Worm (Caenorhabditis elegans) whole organism, L2 larva: ENCODE results near the gene pap-1.
A peak's percentile ranks its signal among the peaks of the same experiment; 100 is the strongest.

Source experiments
- F13H6.1 ChIP-seq: sonication (generic microtip); optimal IDR thresholded peaks from 2 replicates; lab custom pipeline; 2016; ENCODE audit warnings: missing genetic modification characterization, missing compliant biosample characterization
- R02D3.7 ChIP-seq: fragments of 150-350 bp; optimal IDR thresholded peaks from 2 replicates; lab custom pipeline; 2014; ENCODE audit warnings: missing biosample characterization, missing genetic modification characterization
- Y55F3AM.14 ChIP-seq: fragments of 200-800 bp; sonication (Bioruptor generic); optimal IDR thresholded peaks from 2 replicates; lab custom pipeline; 2018; ENCODE audit warnings: mild to moderate bottlenecking, missing genetic modification characterization, missing compliant biosample characterization
- ZK546.5 ChIP-seq: sonication (generic microtip); optimal IDR thresholded peaks from 2 replicates; lab custom pipeline; 2017; ENCODE audit warnings: missing biosample characterization, missing genetic modification characterization
- alr-1 ChIP-seq: fragments of 150-350 bp; optimal IDR thresholded peaks from 2 replicates; lab custom pipeline; 2014; ENCODE audit warnings: missing biosample characterization, missing genetic modification characterization
- aly-2 ChIP-seq: fragments of 150-350 bp; optimal IDR thresholded peaks from 2 replicates; lab custom pipeline; 2014; ENCODE audit warnings: missing biosample characterization, missing genetic modification characterization
- ama-1 ChIP-seq: fragments of 150-350 bp; optimal IDR thresholded peaks from 2 replicates; lab custom pipeline; 2018; ENCODE audit warnings: inconsistent platforms
- blmp-1 ChIP-seq: sonication (generic microtip); optimal IDR thresholded peaks from 2 replicates; lab custom pipeline; 2017; ENCODE audit warnings: missing genetic modification characterization, mild to moderate bottlenecking, missing compliant biosample characterization, antibody characterized with exemption, moderate library complexity; ENCODE audit not compliant: insufficient read depth
- ceh-16 ChIP-seq: fragments of 150-350 bp; optimal IDR thresholded peaks from 2 replicates; lab custom pipeline; 2014; ENCODE audit warnings: missing biosample characterization, missing genetic modification characterization
- ceh-82 ChIP-seq: fragments of 150-350 bp; optimal IDR thresholded peaks from 2 replicates; lab custom pipeline; 2014; ENCODE audit warnings: missing biosample characterization, missing genetic modification characterization
- dmd-4 ChIP-seq: sonication (generic microtip); optimal IDR thresholded peaks from 2 replicates; lab custom pipeline; 2017; ENCODE audit warnings: missing biosample characterization, missing genetic modification characterization
- egl-27 ChIP-seq: sonication (generic microtip); optimal IDR thresholded peaks from 3 replicates; lab custom pipeline; 2017; ENCODE audit warnings: missing biosample characterization, missing genetic modification reagents, missing genetic modification characterization
- elt-1 ChIP-seq: fragments of 150-350 bp; optimal IDR thresholded peaks from 2 replicates; lab custom pipeline; 2014; ENCODE audit warnings: missing biosample characterization, missing genetic modification characterization
- elt-3 ChIP-seq: sonication (generic microtip); optimal IDR thresholded peaks from 2 replicates; lab custom pipeline; 2017; ENCODE audit warnings: missing biosample characterization, missing genetic modification characterization
- fos-1 ChIP-seq: fragments of 150-350 bp; optimal IDR thresholded peaks from 2 replicates; lab custom pipeline; 2014; ENCODE audit warnings: missing biosample characterization, missing genetic modification characterization
- gmeb-1 ChIP-seq: fragments of 150-350 bp; optimal IDR thresholded peaks from 2 replicates; lab custom pipeline; 2014; ENCODE audit warnings: missing biosample characterization, missing genetic modification characterization
- lin-11 ChIP-seq: fragments of 150-350 bp; sonication (generic microtip); optimal IDR thresholded peaks from 2 replicates; lab custom pipeline; 2014; ENCODE audit warnings: missing biosample characterization, missing genetic modification characterization, inconsistent platforms, mixed read lengths
- lin-13 ChIP-seq: fragments of 150-350 bp; optimal IDR thresholded peaks from 2 replicates; lab custom pipeline; 2014; ENCODE audit warnings: missing biosample characterization, missing genetic modification reagents, missing genetic modification characterization
- lin-39 ChIP-seq: fragments of 150-350 bp; optimal IDR thresholded peaks from 2 replicates; lab custom pipeline; 2014; ENCODE audit warnings: missing biosample characterization, missing genetic modification reagents, missing genetic modification characterization
- lsy-2 ChIP-seq, 2 experiments: fragments of 150-350 bp in 1 of 2; sonication (generic microtip) in 1 of 2; optimal IDR thresholded peaks; 2 replicates each; lab custom pipeline; 2014 to 2017; ENCODE audit warnings: missing biosample characterization in 2 of 2, missing genetic modification characterization in 2 of 2
- mab-5 ChIP-seq: fragments of 150-350 bp; optimal IDR thresholded peaks from 2 replicates; lab custom pipeline; 2014; ENCODE audit warnings: missing biosample characterization, missing genetic modification characterization
- mbf-1 ChIP-seq: sonication (generic microtip); optimal IDR thresholded peaks from 2 replicates; lab custom pipeline; 2017; ENCODE audit warnings: missing biosample characterization, missing genetic modification characterization
- mdl-1 ChIP-seq, 2 experiments: fragments of 150-350 bp in 1 of 2; sonication (generic microtip) in 1 of 2; optimal IDR thresholded peaks; 2 replicates each; lab custom pipeline; 2017; ENCODE audit warnings: missing biosample characterization in 2 of 2, missing genetic modification characterization in 2 of 2
- nhr-10 ChIP-seq: sonication (generic microtip); optimal IDR thresholded peaks from 2 replicates; lab custom pipeline; 2017; ENCODE audit warnings: missing biosample characterization, missing genetic modification characterization
- nhr-11 ChIP-seq: fragments of 150-350 bp; optimal IDR thresholded peaks from 2 replicates; lab custom pipeline; 2014; ENCODE audit warnings: missing biosample characterization, missing genetic modification characterization
- nhr-129 ChIP-seq: fragments of 150-350 bp; optimal IDR thresholded peaks from 2 replicates; lab custom pipeline; 2014; ENCODE audit warnings: missing biosample characterization, missing genetic modification characterization
- nhr-23 ChIP-seq: fragments of 150-350 bp; optimal IDR thresholded peaks from 2 replicates; lab custom pipeline; 2014; ENCODE audit warnings: missing biosample characterization, missing genetic modification reagents, missing genetic modification characterization
- nhr-237 ChIP-seq: fragments of 150-350 bp; optimal IDR thresholded peaks from 2 replicates; lab custom pipeline; 2014; ENCODE audit warnings: missing biosample characterization, missing genetic modification characterization
- nhr-25 ChIP-seq: fragments of 150-350 bp; sonication (generic microtip); optimal IDR thresholded peaks from 3 replicates; lab custom pipeline; 2014; ENCODE audit warnings: missing biosample characterization, missing genetic modification characterization
- nhr-77 ChIP-seq: fragments of 150-350 bp; optimal IDR thresholded peaks from 2 replicates; lab custom pipeline; 2014; ENCODE audit warnings: missing biosample characterization, missing genetic modification characterization
- peb-1 ChIP-seq: fragments of 150-350 bp; optimal IDR thresholded peaks from 2 replicates; lab custom pipeline; 2014; ENCODE audit warnings: missing biosample characterization, missing genetic modification characterization
- sem-4 ChIP-seq: fragments of 150-350 bp; optimal IDR thresholded peaks from 2 replicates; lab custom pipeline; 2014; ENCODE audit warnings: missing biosample characterization, missing genetic modification reagents, missing genetic modification characterization
- skn-1 ChIP-seq: sonication (generic microtip); optimal IDR thresholded peaks from 2 replicates; lab custom pipeline; 2017; ENCODE audit warnings: missing biosample characterization, missing genetic modification characterization
- sma-3 ChIP-seq: sonication (generic microtip); optimal IDR thresholded peaks from 2 replicates; lab custom pipeline; 2016; ENCODE audit warnings: missing genetic modification reagents, missing genetic modification characterization, missing compliant biosample characterization
- sma-9 ChIP-seq, 2 experiments: fragments of 150-350 bp in 1 of 2; sonication (generic microtip) in 1 of 2; optimal IDR thresholded peaks; 2 replicates each; lab custom pipeline; 2014 to 2016; ENCODE audit warnings: missing genetic modification characterization in 2 of 2, mild to moderate bottlenecking in 1 of 2, missing biosample characterization in 1 of 2, missing compliant biosample characterization in 1 of 2, missing genetic modification reagents in 1 of 2, moderate library complexity in 1 of 2
- snpc-4 ChIP-seq: fragments of 150-350 bp; optimal IDR thresholded peaks from 2 replicates; lab custom pipeline; 2014; ENCODE audit warnings: missing biosample characterization, missing genetic modification characterization
- unc-39 ChIP-seq: fragments of 150-350 bp; optimal IDR thresholded peaks from 2 replicates; lab custom pipeline; 2014; ENCODE audit warnings: missing biosample characterization, missing genetic modification characterization
- unc-55 ChIP-seq: fragments of 150-350 bp; sonication (generic microtip); optimal IDR thresholded peaks from 3 replicates; lab custom pipeline; 2014; ENCODE audit warnings: missing biosample characterization, missing genetic modification reagents, missing genetic modification characterization
- unc-62 ChIP-seq: fragments of 150-350 bp; optimal IDR thresholded peaks from 2 replicates; lab custom pipeline; 2014; ENCODE audit warnings: missing biosample characterization, missing genetic modification reagents, missing genetic modification characterization
- zag-1 ChIP-seq: fragments of 150-350 bp; optimal IDR thresholded peaks from 2 replicates; lab custom pipeline; 2014; ENCODE audit warnings: missing biosample characterization, missing genetic modification characterization
- ztf-1 ChIP-seq: fragments of 200-800 bp; sonication (Bioruptor generic); conservative IDR thresholded peaks from 2 replicates; pipeline ENCODE4 v1.3.6; 2022; ENCODE audit warnings: missing genetic modification characterization, missing compliant biosample characterization
- ztf-11 ChIP-seq: sonication (generic microtip); optimal IDR thresholded peaks from 2 replicates; lab custom pipeline; 2017; ENCODE audit warnings: missing biosample characterization, missing genetic modification characterization
- ztf-4 ChIP-seq: fragments of 150-350 bp; optimal IDR thresholded peaks from 2 replicates; lab custom pipeline; 2014; ENCODE audit warnings: missing biosample characterization, missing genetic modification characterization

pap-1 gene

ce11 chrV:10466607-10467092, 24.9 kb downstream of the pap-1 start (continued):
- TF ChIP-seq unc-39 (tag; lab: Kevin White, UChicago) (no peak), lin-11 (tag; lab: Kevin White, UChicago) (peak; percentile 87), ztf-4 (tag; lab: Kevin White, UChicago) (peak; percentile 89), nhr-11 (tag; lab: Kevin White, UChicago) (no peak), gmeb-1 (tag; lab: Kevin White, UChicago) (peak; percentile 79), skn-1 (tag; lab: Kevin White, UChicago) (peak; percentile 76), unc-62 (peak; percentile 61), nhr-129 (tag; lab: Kevin White, UChicago) (peak; percentile 99), F13H6.1 (tag; lab: Kevin White, UChicago) (peak; percentile 97), elt-1 (tag; lab: Kevin White, UChicago) (peak; percentile 7), ama-1 (lab: Kevin White, UChicago) (peak; percentile 52), mbf-1 (tag; lab: Kevin White, UChicago) (no peak), lin-39 (tag; lab: Kevin White, UChicago) (peak; percentile 58), aly-2 (tag; lab: Kevin White, UChicago) (no peak), alr-1 (tag; lab: Kevin White, UChicago) (peak; percentile 86), nhr-10 (tag; lab: Kevin White, UChicago) (peak; percentile 44), mab-5 (peak; percentile 89), sem-4 (peak; percentile 97), elt-3 (tag; lab: Kevin White, UChicago) (no peak), fos-1 (tag; lab: Kevin White, UChicago) (peak; percentile 94), snpc-4 (tag; lab: Kevin White, UChicago) (peak; percentile 74), ztf-1 (no peak), ceh-82 (peak; percentile 68), dmd-4 (tag; lab: Kevin White, UChicago) (no peak)

DNA sequence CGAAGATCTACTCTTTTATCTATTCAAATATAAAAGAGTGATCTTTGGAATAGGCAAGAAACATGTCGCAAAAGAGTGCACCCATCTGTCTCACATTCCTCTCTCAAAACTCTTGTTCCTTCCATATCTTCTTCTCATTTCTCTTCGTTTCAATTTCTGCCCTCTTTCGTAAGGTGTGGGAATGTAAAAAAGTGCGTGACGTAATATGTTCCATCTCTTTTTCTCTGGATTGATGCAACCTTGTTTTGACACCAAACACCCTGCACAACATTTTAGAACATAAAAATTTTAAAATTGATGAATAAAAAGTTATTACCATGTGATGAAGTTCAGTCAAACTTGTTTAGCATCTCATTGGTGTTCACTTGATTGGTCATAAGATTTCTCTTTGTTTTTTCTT, 25.3 kb downstream of the pap-1 start:
- TF ChIP-seq unc-62 (no peak), sma-9 (GFP tag; optimal IDR thresholded peaks at IDR 0.05; lab: Kevin White, UChicago) (peak; percentile 67), sma-9 (tag; optimal IDR thresholded peaks at IDR 0.05; lab: Kevin White, UChicago) (no peak)
- TF ChIP-seq, all 48 proteins: peak for 1

DNA sequence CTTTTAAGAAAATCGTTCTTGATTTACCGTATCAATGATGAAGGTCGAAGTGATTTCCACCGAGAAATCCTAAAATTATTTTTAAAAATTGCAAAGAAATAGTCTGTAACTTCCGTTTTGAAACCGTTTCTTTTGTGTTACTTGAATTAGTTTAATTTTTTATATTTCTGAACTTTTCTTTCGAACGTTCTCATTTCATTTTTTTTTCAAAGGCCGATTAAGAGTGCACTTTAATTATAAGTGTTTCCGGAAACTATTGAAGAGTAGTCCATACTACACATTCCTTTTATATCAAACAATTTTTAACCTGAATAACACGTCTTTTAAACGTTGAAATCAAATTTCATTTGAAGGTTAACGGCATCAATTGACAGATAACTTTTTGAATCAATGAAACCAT, 25.9 kb downstream of the pap-1 start:
- TF ChIP-seq blmp-1 (no peak), mdl-1 (tag; optimal IDR thresholded peaks at IDR 0.05; lab: Kevin White, UChicago) (no peak), unc-55 (GFP tag; lab: Kevin White, UChicago) (no peak), sem-4 (no peak), elt-1 (tag; lab: Kevin White, UChicago) (no peak), ama-1 (lab: Kevin White, UChicago) (no peak), skn-1 (tag; lab: Kevin White, UChicago) (no peak), aly-2 (tag; lab: Kevin White, UChicago) (no peak), Y55F3AM.14 (GFP tag; lab: Kevin White, UChicago) (no peak), ztf-4 (tag; lab: Kevin White, UChicago) (no peak), peb-1 (tag; lab: Kevin White, UChicago) (no peak), nhr-25 (tag; lab: Kevin White, UChicago) (no peak), ceh-82 (no peak), lsy-2 (tag; optimal IDR thresholded peaks at IDR 0.05; lab: Kevin White, UChicago) (no peak)

- TF ChIP-seq gmeb-1 (tag; lab: Kevin White, UChicago), result no peak
- TF ChIP-seq elt-3 (tag; lab: Kevin White, UChicago), result no peak
- TF ChIP-seq nhr-237 (tag; lab: Kevin White, UChicago), result no peak
- TF ChIP-seq ztf-11 (tag; lab: Kevin White, UChicago), result no peak
- TF ChIP-seq nhr-77 (tag; lab: Kevin White, UChicago), result no peak
- TF ChIP-seq lin-11 (tag; lab: Kevin White, UChicago), result no peak
- peak; percentile 72 for TF ChIP-seq nhr-129 (tag; lab: Kevin White, UChicago)
- no peak for TF ChIP-seq mab-5
- no peak for TF ChIP-seq lin-13 (GFP tag; lab: Kevin White, UChicago)
- TF ChIP-seq nhr-23 (tag; lab: Kevin White, UChicago), result no peak
- TF ChIP-seq unc-55 (GFP tag; lab: Kevin White, UChicago), result no peak
- peak in 1 of 2 experiments; percentile 11 for TF ChIP-seq lsy-2 (tag; optimal IDR thresholded peaks at IDR 0.05; lab: Kevin White, UChicago)
- TF ChIP-seq ceh-16 (tag; lab: Kevin White, UChicago), result no peak
- no peak for TF ChIP-seq elt-1 (tag; lab: Kevin White, UChicago)
- no peak for TF ChIP-seq ztf-1
- no peak for TF ChIP-seq snpc-4 (tag; lab: Kevin White, UChicago)
- no peak for TF ChIP-seq nhr-25 (tag; lab: Kevin White, UChicago)
- peak; percentile 55 for TF ChIP-seq fos-1 (tag; lab: Kevin White, UChicago)
- no peak for TF ChIP-seq nhr-10 (tag; lab: Kevin White, UChicago)
- no peak for TF ChIP-seq ztf-4 (tag; lab: Kevin White, UChicago)
- TF ChIP-seq zag-1 (tag; lab: Kevin White, UChicago), result no peak
- TF ChIP-seq sem-4, result no peak
- no peak for TF ChIP-seq egl-27 (tag; lab: Kevin White, UChicago)
- no peak for TF ChIP-seq R02D3.7 (tag; lab: Kevin White, UChicago)
- TF ChIP-seq dmd-4 (tag; lab: Kevin White, UChicago), result no peak
- peak; percentile 6 for TF ChIP-seq sma-3 (GFP tag; lab: Kevin White, UChicago)
- TF ChIP-seq ZK546.5 (tag; lab: Kevin White, UChicago), result no peak
- TF ChIP-seq ama-1 (lab: Kevin White, UChicago), result peak; percentile 88
- no peak for TF ChIP-seq nhr-11 (tag; lab: Kevin White, UChicago)
- TF ChIP-seq sma-9 (GFP tag; optimal IDR thresholded peaks at IDR 0.05; lab: Kevin White, UChicago), result peak; percentile 68
- no peak for TF ChIP-seq sma-9 (tag; optimal IDR thresholded peaks at IDR 0.05; lab: Kevin White, UChicago)
- TF ChIP-seq mbf-1 (tag; lab: Kevin White, UChicago), result no peak
- TF ChIP-seq skn-1 (tag; lab: Kevin White, UChicago), result no peak
Observed at ce11 chrV:10468190-10468589, 26.4 kb downstream of the pap-1 start, which contains the start of gene egl-9. TSS of gene egl-9 (plus strand) at chrV:10468517.
